Fruit fly (Drosophila melanogaster) whole organism, embryonic: ENCODE results near the gene CG6230.

Experiments used
- CG10147 ChIP-seq: fragments of 200-800 bp; sonication (Bioruptor generic); optimal IDR thresholded peaks from 2 replicates; lab custom pipeline; 2019; ENCODE audit warnings: missing biosample characterization, mild to moderate bottlenecking, missing genetic modification characterization, moderate library complexity
- CG11398 ChIP-seq: fragments of 200-800 bp; sonication (Bioruptor generic); optimal IDR thresholded peaks from 2 replicates; lab custom pipeline; 2016; ENCODE audit warnings: missing biosample characterization, missing genetic modification characterization
- CG11560 ChIP-seq: fragments of 200-800 bp; sonication (Bioruptor generic); IDR thresholded peaks from 3 replicates; pipeline ENCODE4 v1.3.6; 2022; ENCODE audit warnings: missing biosample characterization, missing genetic modification characterization
- CG11723 ChIP-seq: fragments of 200-800 bp; sonication (Bioruptor generic); optimal IDR thresholded peaks from 2 replicates; lab custom pipeline; 2017; ENCODE audit warnings: missing biosample characterization, mild to moderate bottlenecking, missing genetic modification characterization
- CG12659 ChIP-seq: fragments of 200-800 bp; sonication (Bioruptor generic); optimal IDR thresholded peaks from 3 replicates; lab custom pipeline; 2017; ENCODE audit warnings: mild to moderate bottlenecking, missing biosample characterization, missing genetic modification reagents, missing genetic modification characterization
- CG13123 ChIP-seq: fragments of 200-800 bp; sonication (Bioruptor generic); optimal IDR thresholded peaks from 2 replicates; lab custom pipeline; 2016; ENCODE audit warnings: missing biosample characterization, missing genetic modification characterization
- CG15073 ChIP-seq: fragments of 200-800 bp; sonication (Bioruptor generic); optimal IDR thresholded peaks from 2 replicates; lab custom pipeline; 2016; ENCODE audit warnings: missing biosample characterization, missing genetic modification characterization
- CG1647 ChIP-seq: fragments of 200-800 bp; sonication (Bioruptor generic); optimal IDR thresholded peaks from 3 replicates; lab custom pipeline; 2016; ENCODE audit warnings: missing biosample characterization, missing genetic modification characterization
- CG2678 ChIP-seq: fragments of 200-800 bp; sonication (Bioruptor generic); optimal IDR thresholded peaks from 3 replicates; lab custom pipeline; 2019; ENCODE audit warnings: missing biosample characterization, mild to moderate bottlenecking, missing genetic modification characterization, moderate library complexity
- CG3838 ChIP-seq: fragments of 200-800 bp; sonication (Bioruptor generic); optimal IDR thresholded peaks from 3 replicates; lab custom pipeline; 2016; ENCODE audit warnings: missing biosample characterization, missing genetic modification characterization
- CG4328 ChIP-seq: fragments of 200-800 bp; sonication (Bioruptor generic); optimal IDR thresholded peaks from 3 replicates; lab custom pipeline; 2017; ENCODE audit warnings: missing biosample characterization, missing genetic modification reagents, missing genetic modification characterization
- CG5953 ChIP-seq: fragments of 200-800 bp; sonication (Bioruptor generic); IDR thresholded peaks from 2 replicates; pipeline ENCODE4 v1.3.6; 2022; ENCODE audit warnings: missing biosample characterization, missing genetic modification characterization
- CG6272 ChIP-seq: fragments of 200-800 bp; sonication (Bioruptor generic); IDR thresholded peaks from 2 replicates; pipeline ENCODE4 v1.3.6; 2022; ENCODE audit warnings: missing biosample characterization, missing genetic modification characterization
- CG6813 ChIP-seq: fragments of 200-800 bp; sonication (Bioruptor generic); optimal IDR thresholded peaks from 2 replicates; lab custom pipeline; 2017; ENCODE audit warnings: missing biosample characterization, missing genetic modification characterization, mild to moderate bottlenecking, moderate library complexity, missing genetic modification reagents
- CG6854 ChIP-seq: fragments of 200-800 bp; sonication (Bioruptor generic); optimal IDR thresholded peaks from 3 replicates; lab custom pipeline; 2017; ENCODE audit warnings: missing biosample characterization, mild to moderate bottlenecking, missing genetic modification characterization
- CG7556 ChIP-seq: fragments of 200-800 bp; sonication (Bioruptor generic); optimal IDR thresholded peaks from 2 replicates; lab custom pipeline; 2017; ENCODE audit warnings: missing biosample characterization, mild to moderate bottlenecking, missing genetic modification characterization
- CG9437 ChIP-seq: fragments of 200-800 bp; sonication (Bioruptor generic); optimal IDR thresholded peaks from 2 replicates; lab custom pipeline; 2018; ENCODE audit warnings: missing biosample characterization, mild to moderate bottlenecking, missing genetic modification characterization
- CG9797 ChIP-seq: fragments of 200-800 bp; sonication (Bioruptor generic); optimal IDR thresholded peaks from 3 replicates; lab custom pipeline; 2018; ENCODE audit warnings: missing biosample characterization, mild to moderate bottlenecking, missing genetic modification characterization
- CTCF ChIP-seq: fragments of 200-800 bp; sonication (Bioruptor generic); optimal IDR thresholded peaks from 2 replicates; lab custom pipeline; 2017; ENCODE audit warnings: missing biosample characterization, mild to moderate bottlenecking, missing genetic modification characterization, moderate library complexity
- Doc2 ChIP-seq: fragments of 200-800 bp; sonication (Bioruptor generic); IDR thresholded peaks from 2 replicates; pipeline ENCODE4 v1.3.6; 2022; ENCODE audit warnings: missing biosample characterization, missing genetic modification characterization
- Drgx ChIP-seq: fragments of 200-800 bp; sonication (Bioruptor generic); IDR thresholded peaks from 2 replicates; pipeline ENCODE4 v1.3.6; 2022; ENCODE audit warnings: missing biosample characterization, missing genetic modification characterization
- Hr51 ChIP-seq, 2 experiments: fragments of 200-800 bp; sonication (Bioruptor generic); optimal IDR thresholded peaks; 2 replicates in 1 of 2; 3 replicates in 1 of 2; lab custom pipeline; 2016 to 2018; ENCODE audit warnings: missing biosample characterization in 2 of 2, missing genetic modification characterization in 2 of 2, mild to moderate bottlenecking in 1 of 2, moderate library complexity in 1 of 2
- Hr78 ChIP-seq, 2 experiments: fragments of 200-800 bp in 1 of 2; fragments of >200 bp in 1 of 2; sonication (Bioruptor generic) in 1 of 2; optimal IDR thresholded peaks; 2 replicates each; lab custom pipeline; 2017 to 2019; ENCODE audit warnings: missing biosample characterization in 2 of 2, missing genetic modification characterization in 2 of 2, mild to moderate bottlenecking in 1 of 2, moderate library complexity in 1 of 2
- Kr ChIP-seq: fragments of 200-800 bp; sonication (Bioruptor generic); optimal IDR thresholded peaks from 2 replicates; lab custom pipeline; 2017; ENCODE audit warnings: missing biosample characterization, mild to moderate bottlenecking, missing genetic modification characterization
- MBD-R2 ChIP-seq: fragments of 200-800 bp; sonication (Bioruptor generic); IDR thresholded peaks from 2 replicates; pipeline ENCODE4 v1.3.6; 2022; ENCODE audit warnings: missing biosample characterization, missing genetic modification characterization
- Ravus ChIP-seq: fragments of 200-800 bp; sonication (Bioruptor generic); IDR thresholded peaks from 2 replicates; pipeline ENCODE4 v1.3.6; 2022; ENCODE audit warnings: missing biosample characterization, missing genetic modification characterization
- Rfx ChIP-seq: fragments of 200-800 bp; sonication (Bioruptor generic); IDR thresholded peaks from 2 replicates; pipeline ENCODE4 v1.3.6; 2022; ENCODE audit warnings: missing biosample characterization, missing genetic modification characterization
- Sin3A ChIP-seq: fragments of >200 bp; optimal IDR thresholded peaks from 2 replicates; lab custom pipeline; 2018
- Ssrp ChIP-seq: fragments of 200-800 bp; sonication (Bioruptor generic); optimal IDR thresholded peaks from 2 replicates; lab custom pipeline; 2018; ENCODE audit warnings: missing biosample characterization, mild to moderate bottlenecking, missing genetic modification characterization, moderate library complexity
- TFAM ChIP-seq: fragments of 200-800 bp; sonication (Bioruptor generic); optimal IDR thresholded peaks from 2 replicates; lab custom pipeline; 2017; ENCODE audit warnings: missing biosample characterization, missing genetic modification characterization, inconsistent platforms
- Tbp ChIP-seq: fragments of >200 bp; optimal IDR thresholded peaks from 2 replicates; lab custom pipeline; 2018; ENCODE audit warnings: missing biosample characterization, missing genetic modification characterization
- amos ChIP-seq: fragments of 200-800 bp; sonication (Bioruptor generic); IDR thresholded peaks from 2 replicates; pipeline ENCODE4 v1.3.6; 2022; ENCODE audit warnings: missing biosample characterization, missing genetic modification characterization; ENCODE audit not compliant: partially characterized antibody
- ap ChIP-seq: fragments of 200-800 bp; sonication (Bioruptor generic); IDR thresholded peaks from 2 replicates; pipeline ENCODE4 v1.3.6; 2022; ENCODE audit warnings: missing biosample characterization, missing genetic modification characterization
- ato ChIP-seq: fragments of 200-800 bp; sonication (Bioruptor generic); IDR thresholded peaks from 2 replicates; pipeline ENCODE4 v1.3.6; 2022; ENCODE audit warnings: missing biosample characterization, missing genetic modification characterization; ENCODE audit not compliant: partially characterized antibody
- cato ChIP-seq: fragments of 200-800 bp; sonication (Bioruptor generic); optimal IDR thresholded peaks from 2 replicates; lab custom pipeline; 2016; ENCODE audit warnings: missing biosample characterization, missing genetic modification characterization, borderline replicate concordance
- da ChIP-seq: fragments of 200-800 bp; sonication (Bioruptor generic); optimal IDR thresholded peaks from 2 replicates; lab custom pipeline; 2016; ENCODE audit warnings: missing biosample characterization, missing genetic modification characterization
- dysf ChIP-seq: fragments of 200-800 bp; sonication (Bioruptor generic); IDR thresholded peaks from 3 replicates; pipeline ENCODE4 v1.3.6; 2022; ENCODE audit warnings: missing biosample characterization, missing genetic modification characterization
- gsb ChIP-seq: fragments of 200-800 bp; sonication (Bioruptor generic); IDR thresholded peaks from 2 replicates; pipeline ENCODE4 v1.3.6; 2022; ENCODE audit warnings: missing biosample characterization, missing genetic modification characterization
- lov ChIP-seq, 2 experiments: fragments of 200-800 bp in 1 of 2; fragments of >200 bp in 1 of 2; sonication (Bioruptor generic) in 1 of 2; IDR thresholded peaks in 1 of 2; optimal IDR thresholded peaks in 1 of 2; 2 replicates in 1 of 2; 3 replicates in 1 of 2; pipeline versions ENCODE4 v1.3.6 to Lab custom; 2017 to 2022; ENCODE audit warnings: missing biosample characterization in 1 of 2, missing genetic modification characterization in 1 of 2
- maf-S ChIP-seq: fragments of 200-800 bp; sonication (Bioruptor generic); optimal IDR thresholded peaks from 2 replicates; lab custom pipeline; 2016; ENCODE audit warnings: missing biosample characterization, missing genetic modification characterization
- nom ChIP-seq: fragments of 200-800 bp; sonication (Bioruptor generic); optimal IDR thresholded peaks from 2 replicates; lab custom pipeline; 2017; ENCODE audit warnings: missing biosample characterization, missing genetic modification characterization, mild to moderate bottlenecking, moderate library complexity, missing genetic modification reagents
- run ChIP-seq: fragments of 200-800 bp; sonication (Bioruptor generic); optimal IDR thresholded peaks from 3 replicates; lab custom pipeline; 2018; ENCODE audit warnings: missing biosample characterization, mild to moderate bottlenecking, missing genetic modification characterization
- sob ChIP-seq: fragments of 200-800 bp; sonication (Bioruptor generic); IDR thresholded peaks from 2 replicates; pipeline ENCODE4 v1.3.6; 2022; ENCODE audit warnings: missing biosample characterization, missing genetic modification characterization
- ssp ChIP-seq: fragments of 200-800 bp; sonication (Bioruptor generic); IDR thresholded peaks from 2 replicates; pipeline ENCODE4 v1.3.6; 2022; ENCODE audit warnings: missing biosample characterization, missing genetic modification characterization
- tio ChIP-seq: fragments of 200-800 bp; sonication (Bioruptor generic); optimal IDR thresholded peaks from 2 replicates; lab custom pipeline; 2017; ENCODE audit warnings: missing biosample characterization, missing genetic modification characterization, inconsistent platforms
- trh ChIP-seq: fragments of 200-800 bp; sonication (Bioruptor generic); optimal IDR thresholded peaks from 2 replicates; lab custom pipeline; 2016; ENCODE audit warnings: missing biosample characterization, missing genetic modification characterization
- tup ChIP-seq: fragments of 200-800 bp; sonication (Bioruptor generic); optimal IDR thresholded peaks from 2 replicates; lab custom pipeline; 2016; ENCODE audit warnings: missing biosample characterization, mild to moderate bottlenecking, missing genetic modification characterization, moderate library complexity
- unc-4 ChIP-seq: fragments of 200-800 bp; sonication (Bioruptor generic); IDR thresholded peaks from 2 replicates; pipeline ENCODE4 v1.3.6; 2022; ENCODE audit warnings: missing biosample characterization, missing genetic modification characterization; ENCODE audit not compliant: partially characterized antibody
- zen ChIP-seq: fragments of 200-800 bp; sonication (Bioruptor generic); optimal IDR thresholded peaks from 3 replicates; lab custom pipeline; 2018; ENCODE audit warnings: missing biosample characterization, mild to moderate bottlenecking, missing genetic modification characterization, moderate library complexity
- zen2 ChIP-seq: fragments of 200-800 bp; sonication (Bioruptor generic); IDR thresholded peaks from 3 replicates; pipeline ENCODE4 v1.3.6; 2022; ENCODE audit warnings: missing biosample characterization, missing genetic modification characterization; ENCODE audit not compliant: partially characterized antibody

CG6230 gene

DNA sequence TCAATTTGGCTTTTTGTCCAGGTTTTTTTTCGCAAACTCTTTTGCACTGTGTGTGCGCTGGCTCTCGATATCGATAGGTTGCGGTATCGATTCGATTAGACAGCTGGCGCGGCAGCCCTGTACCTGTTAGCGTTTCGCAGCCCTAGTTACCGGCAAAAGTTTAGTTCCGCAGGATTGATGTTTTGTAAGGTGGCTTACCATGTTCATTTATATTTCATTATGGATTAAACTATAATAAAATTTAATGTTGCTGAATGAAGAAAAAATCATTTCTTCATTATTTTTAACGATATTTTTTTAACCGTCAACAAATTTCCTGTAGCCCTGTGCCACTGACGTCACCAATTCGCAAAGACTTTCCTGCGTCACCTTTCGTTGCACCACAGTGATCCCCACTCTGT lies 13.6 kb downstream of the CG6230 start, which contains the start of gene Reps (continued):
- TF ChIP-seq zen (tag; lab: Kevin White, UChicago) (peak; percentile 99), Tbp (no peak), CG11560 (tag; lab: Robert Waterston, UW) (peak; percentile 94), tio (GFP tag; lab: Kevin White, UChicago) (peak; percentile 99), CG6854 (GFP tag; lab: Kevin White, UChicago) (peak; percentile 97), Sin3A (lab: Kevin White, UChicago) (peak; percentile 96), CG4328 (peak; percentile 95), Rfx (GFP tag; lab: Robert Waterston, UW) (peak; percentile 99), CTCF (GFP tag; lab: Kevin White, UChicago) (peak; percentile 71), ap (GFP tag; lab: Robert Waterston, UW) (peak; percentile 99), Doc2 (peak; percentile 96), CG13123 (GFP tag; lab: Kevin White, UChicago) (peak; percentile 97), Ravus (GFP tag; lab: Robert Waterston, UW) (peak; percentile 97), CG6813 (peak; percentile 97), lov (optimal IDR thresholded peaks at IDR 0.05; lab: Kevin White, UChicago) (no peak), lov (GFP tag; IDR thresholded peaks at IDR 0.05; lab: Robert Waterston, UW) (peak; percentile 98), CG15073 (peak; percentile 88), Drgx (GFP tag; lab: Robert Waterston, UW) (peak; percentile 98), CG11723 (peak; percentile 97), CG2678 (peak; percentile 98), nom (GFP tag; lab: Kevin White, UChicago) (peak; percentile 95), ato (GFP tag; lab: Robert Waterston, UW) (peak; percentile 20; the same call in 1 of the 2 replicates), dysf (GFP tag; lab: Robert Waterston, UW) (peak; percentile 99), Kr (peak; percentile 63), CG9437 (GFP tag; lab: Kevin White, UChicago) (peak; percentile 92), CG7556 (GFP tag; lab: Kevin White, UChicago) (peak; percentile 97), tup (GFP tag; lab: Kevin White, UChicago) (peak; percentile 97), TFAM (peak; percentile 91), unc-4 (GFP tag; lab: Robert Waterston, UW) (peak; percentile 69), CG10147 (peak; percentile 98), Hr78 (GFP tag; optimal IDR thresholded peaks at IDR 0.05; lab: Kevin White, UChicago) (no peak), gsb (peak; percentile 97), run (tag; lab: Kevin White, UChicago) (peak; percentile 93), cato (peak; percentile 98), amos (GFP tag; lab: Robert Waterston, UW) (peak; percentile 66), maf-S (GFP tag; lab: Kevin White, UChicago) (peak; percentile 97), zen2 (GFP tag; lab: Robert Waterston, UW) (peak; percentile 15; the same call in 1 of the 3 replicates), da (GFP tag; lab: Kevin White, UChicago) (peak; percentile 95), trh (peak; percentile 98), CG9797 (GFP tag; lab: Kevin White, UChicago) (peak; percentile 72), CG3838 (GFP tag; lab: Kevin White, UChicago) (peak; percentile 97), MBD-R2 (GFP tag; lab: Robert Waterston, UW) (peak; percentile 99), CG1647 (GFP tag; lab: Kevin White, UChicago) (peak; percentile 98), Hr51 (GFP tag; optimal IDR thresholded peaks at IDR 0.05; lab: Kevin White, UChicago) (peak; percentile 97 to 98), CG12659 (GFP tag; lab: Kevin White, UChicago) (peak; percentile 99), CG5953 (GFP tag; lab: Robert Waterston, UW) (peak; percentile 97), sob (GFP tag; lab: Robert Waterston, UW) (peak; percentile 99), ssp (peak; percentile 94), CG11398 (GFP tag; lab: Kevin White, UChicago) (peak; percentile 93), Ssrp (peak; percentile 99), CG6272 (GFP tag; lab: Robert Waterston, UW) (peak; percentile 99)
